Worm (Caenorhabditis elegans): ENCODE measurements around the gene C40H1.8.

- no peak for TF ChIP-seq F13H6.1 (tag; optimal IDR thresholded peaks at IDR 0.05)
- TF ChIP-seq egl-27 (tag; optimal IDR thresholded peaks at IDR 0.05): no peak
- no peak for TF ChIP-seq unc-62 (GFP tag; optimal IDR thresholded peaks at IDR 0.05)
- TF ChIP-seq ztf-11 (tag; optimal IDR thresholded peaks at IDR 0.05): no peak
These were observed 15.4 kb upstream of the C40H1.8 start for ce11 chrIII:9299116-9299515.

Measured in whole organism, L2 larva.